Worm (Caenorhabditis elegans) whole organism, dauer: ENCODE results near the gene srbc-14.

ENCODE experiments used
- unc-62 ChIP-seq: sonication (generic microtip); optimal IDR thresholded peaks from 2 replicates; lab custom pipeline; 2017; ENCODE audit warnings: missing biosample characterization, missing genetic modification reagents, missing genetic modification characterization

srbc-14 gene

ce11 chrV:17071578-17071977, at the start of gene srbc-14:
Gene srbc-14, minus strand, starts transcription at chrV:17071678.
- no peak for TF ChIP-seq unc-62

ce11 chrV:17108310-17108709, 36.8 kb upstream of the srbc-14 start, which contains the start of gene ZK218.11:
Gene ZK218.11, minus strand, starts transcription at chrV:17108410.
- TF ChIP-seq unc-62: no peak

ce11 chrV:17105483-17105882, 34.0 kb upstream of the srbc-14 start, which contains the start of gene ZK218.7:
Gene ZK218.7, plus strand, starts transcription at chrV:17105783.
- TF ChIP-seq unc-62: no peak

- TF ChIP-seq unc-62: no peak
Measured at ce11 chrV:17104527-17104926, 33.0 kb upstream of the srbc-14 start, which contains the start of gene nhr-248. Gene nhr-248, minus strand, starts transcription at chrV:17104627.

- no peak for TF ChIP-seq unc-62
Measured at ce11 chrV:17100829-17101228, 29.4 kb upstream of the srbc-14 start, which contains the start of gene ZK218.5. Gene ZK218.5, plus strand, starts transcription at chrV:17101129.

ce11 chrV:17098669-17099068, 27.2 kb upstream of the srbc-14 start, which contains the start of the genes ZK218.3 and ZK218.4:
Gene ZK218.3, minus strand, starts transcription at chrV:17098769.
Gene ZK218.4, plus strand, starts transcription at chrV:17098854.
- TF ChIP-seq unc-62: no peak

ce11 chrV:17094568-17094967, 23.1 kb upstream of the srbc-14 start:
- no peak for TF ChIP-seq unc-62

- TF ChIP-seq unc-62: no peak
Measured at ce11 chrV:17092262-17092661, 20.8 kb upstream of the srbc-14 start, which contains the start of gene ZK218.1. Gene ZK218.1, plus strand, starts transcription at chrV:17092562.

- TF ChIP-seq unc-62: no peak
Measured at ce11 chrV:17089931-17090429, 18.5 kb upstream of the srbc-14 start, which contains the start of gene srh-237. Gene srh-237, plus strand, starts transcription at chrV:17090379.

- TF ChIP-seq unc-62: no peak
Measured at ce11 chrV:17089342-17089741, 17.9 kb upstream of the srbc-14 start, which contains the start of gene T05E12.6. Gene T05E12.6, minus strand, starts transcription at chrV:17089442.

ce11 chrV:17082718-17083117, 11.2 kb upstream of the srbc-14 start, which contains the start of gene T05E12.9:
Gene T05E12.9, minus strand, starts transcription at chrV:17082818.
- no peak for TF ChIP-seq unc-62

- no peak for TF ChIP-seq unc-62
Measured at ce11 chrV:17079795-17080194, 8.3 kb upstream of the srbc-14 start, which contains the start of gene srw-20. Gene srw-20, minus strand, starts transcription at chrV:17079895.

ce11 chrV:17077889-17078288, 6.4 kb upstream of the srbc-14 start, which contains the start of gene T05E12.3:
Gene T05E12.3, minus strand, starts transcription at chrV:17077989.
- TF ChIP-seq unc-62: no peak

- no peak for TF ChIP-seq unc-62
Measured at ce11 chrV:17075900-17076299, 4.4 kb upstream of the srbc-14 start, which contains the start of gene str-125. Gene str-125, minus strand, starts transcription at chrV:17076000.

ce11 chrV:17068839-17069238, 2.6 kb downstream of the srbc-14 start, which contains the start of gene T05E12.8:
Gene T05E12.8, plus strand, starts transcription at chrV:17069139.
- TF ChIP-seq unc-62: no peak

ce11 chrV:17066634-17067033, 4.8 kb downstream of the srbc-14 start:
- TF ChIP-seq unc-62: no peak

ce11 chrV:17064676-17065075, 6.8 kb downstream of the srbc-14 start, which contains the start of gene srh-255:
Gene srh-255, plus strand, starts transcription at chrV:17064976.
- no peak for TF ChIP-seq unc-62

ce11 chrV:17061585-17061984, 9.9 kb downstream of the srbc-14 start, which contains the start of gene F28B1.9:
Gene F28B1.9, plus strand, starts transcription at chrV:17061885.
- TF ChIP-seq unc-62: no peak
